Worm (Caenorhabditis elegans) whole organism, late embryonic: ENCODE data around the gene F26D2.14.

Experiments used
- C08G9.2 ChIP-seq: sonication (generic microtip); optimal IDR thresholded peaks from 2 replicates; lab custom pipeline; 2016; ENCODE audit warnings: mild to moderate bottlenecking, missing genetic modification characterization, moderate library complexity, missing compliant biosample characterization
- C38D4.7 ChIP-seq: fragments of 200-800 bp; sonication (Bioruptor generic); optimal IDR thresholded peaks from 2 replicates; lab custom pipeline; 2018; ENCODE audit warnings: mild to moderate bottlenecking, missing genetic modification characterization, moderate library complexity, missing compliant biosample characterization
- F13H6.1 ChIP-seq: sonication (generic microtip); optimal IDR thresholded peaks from 2 replicates; lab custom pipeline; 2016; ENCODE audit warnings: missing genetic modification characterization, missing compliant biosample characterization
- K02D7.2 ChIP-seq: sonication (generic microtip); optimal IDR thresholded peaks from 2 replicates; lab custom pipeline; 2017; ENCODE audit warnings: mild to moderate bottlenecking, missing genetic modification characterization, missing compliant biosample characterization
- K09A11.1 ChIP-seq: sonication (generic microtip); optimal IDR thresholded peaks from 2 replicates; lab custom pipeline; 2017; ENCODE audit warnings: antibody characterized with exemption, mild to moderate bottlenecking, missing genetic modification characterization, missing compliant biosample characterization; ENCODE audit not compliant: insufficient read depth
- Y22D7AL.16 ChIP-seq: sonication (generic microtip); optimal IDR thresholded peaks from 2 replicates; lab custom pipeline; 2016; ENCODE audit warnings: missing genetic modification characterization, missing compliant biosample characterization
- ceh-18 ChIP-seq: sonication (generic microtip); optimal IDR thresholded peaks from 2 replicates; lab custom pipeline; 2016; ENCODE audit warnings: missing genetic modification characterization, missing compliant biosample characterization
- ceh-19 ChIP-seq: fragments of 200-800 bp; sonication (Bioruptor generic); optimal IDR thresholded peaks from 2 replicates; lab custom pipeline; 2018; ENCODE audit warnings: mild to moderate bottlenecking, missing genetic modification characterization, missing compliant biosample characterization
- ceh-24 ChIP-seq: sonication (generic microtip); optimal IDR thresholded peaks from 2 replicates; lab custom pipeline; 2016; ENCODE audit warnings: mild to moderate bottlenecking, missing genetic modification characterization, missing compliant biosample characterization
- ceh-30 ChIP-seq: fragments of 150-350 bp; optimal IDR thresholded peaks from 2 replicates; lab custom pipeline; 2014; ENCODE audit warnings: missing biosample characterization, missing genetic modification characterization
- ceh-34 ChIP-seq: sonication (generic microtip); optimal IDR thresholded peaks from 2 replicates; lab custom pipeline; 2016; ENCODE audit warnings: mild to moderate bottlenecking, missing genetic modification characterization, missing compliant biosample characterization
- ceh-48 ChIP-seq: sonication (generic microtip); optimal IDR thresholded peaks from 2 replicates; lab custom pipeline; 2016; ENCODE audit warnings: missing genetic modification characterization, inconsistent platforms, missing compliant biosample characterization
- ceh-6 ChIP-seq: fragments of 200-800 bp; sonication (Bioruptor generic); optimal IDR thresholded peaks from 2 replicates; lab custom pipeline; 2018; ENCODE audit warnings: mild to moderate bottlenecking, missing genetic modification characterization, missing compliant biosample characterization
- elt-2 ChIP-seq: sonication (generic microtip); optimal IDR thresholded peaks from 2 replicates; lab custom pipeline; 2016; ENCODE audit warnings: missing genetic modification reagents, missing genetic modification characterization, missing compliant biosample characterization
- eyg-1 ChIP-seq: sonication (generic microtip); optimal IDR thresholded peaks from 2 replicates; lab custom pipeline; 2016; ENCODE audit warnings: missing genotype, missing genetic modification characterization, missing compliant biosample characterization
- fkh-6 ChIP-seq: sonication (generic microtip); optimal IDR thresholded peaks from 2 replicates; lab custom pipeline; 2016; ENCODE audit warnings: missing genetic modification characterization, missing compliant biosample characterization
- gmeb-2 ChIP-seq: sonication (generic microtip); optimal IDR thresholded peaks from 2 replicates; lab custom pipeline; 2016; ENCODE audit warnings: missing genetic modification characterization, inconsistent platforms, missing compliant biosample characterization
- hlh-13 ChIP-seq: fragments of 200-800 bp; sonication (Bioruptor generic); optimal IDR thresholded peaks from 2 replicates; lab custom pipeline; 2018; ENCODE audit warnings: mild to moderate bottlenecking, missing genetic modification characterization, missing compliant biosample characterization
- hlh-15 ChIP-seq: sonication (generic microtip); optimal IDR thresholded peaks from 2 replicates; lab custom pipeline; 2016; ENCODE audit warnings: missing genetic modification characterization, missing compliant biosample characterization
- hlh-8 ChIP-seq: sonication (generic microtip); optimal IDR thresholded peaks from 2 replicates; lab custom pipeline; 2016; ENCODE audit warnings: missing genotype, missing genetic modification characterization, missing compliant biosample characterization
- lin-11 ChIP-seq: fragments of 200-800 bp; sonication (Bioruptor generic); optimal IDR thresholded peaks from 2 replicates; lab custom pipeline; 2018; ENCODE audit warnings: mild to moderate bottlenecking, missing genetic modification characterization, missing compliant biosample characterization
- madf-2 ChIP-seq: sonication (generic microtip); optimal IDR thresholded peaks from 2 replicates; lab custom pipeline; 2017; ENCODE audit warnings: missing genetic modification characterization, missing compliant biosample characterization
- mec-3 ChIP-seq: sonication (generic microtip); optimal IDR thresholded peaks from 2 replicates; lab custom pipeline; 2016; ENCODE audit warnings: borderline replicate concordance, missing genetic modification characterization, missing compliant biosample characterization
- nfya-1 ChIP-seq: sonication (generic microtip); optimal IDR thresholded peaks from 2 replicates; lab custom pipeline; 2017; ENCODE audit warnings: missing genetic modification characterization, mild to moderate bottlenecking, missing compliant biosample characterization, antibody characterized with exemption, moderate library complexity
- nhr-11 ChIP-seq: fragments of 150-350 bp; optimal IDR thresholded peaks from 2 replicates; lab custom pipeline; 2014; ENCODE audit warnings: missing biosample characterization, missing genetic modification characterization
- pag-3 ChIP-seq: sonication (generic microtip); optimal IDR thresholded peaks from 2 replicates; lab custom pipeline; 2016; ENCODE audit warnings: missing compliant biosample characterization, missing genetic modification characterization, borderline replicate concordance
- pax-1 ChIP-seq: fragments of 150-350 bp; optimal IDR thresholded peaks from 2 replicates; lab custom pipeline; 2014; ENCODE audit warnings: missing biosample characterization, missing genetic modification characterization
- pha-2 ChIP-seq: sonication (generic microtip); optimal IDR thresholded peaks from 2 replicates; lab custom pipeline; 2017; ENCODE audit warnings: mild to moderate bottlenecking, missing genetic modification characterization, missing compliant biosample characterization
- pha-4 ChIP-seq: fragments of 150-350 bp; optimal IDR thresholded peaks from 2 replicates; lab custom pipeline; 2018; ENCODE audit warnings: missing biosample characterization, missing genetic modification reagents, missing genetic modification characterization
- rnt-1 ChIP-seq: sonication (generic microtip); optimal IDR thresholded peaks from 2 replicates; lab custom pipeline; 2016; ENCODE audit warnings: missing genetic modification characterization, missing compliant biosample characterization
- sdc-2 ChIP-seq: sonication (generic microtip); optimal IDR thresholded peaks from 2 replicates; lab custom pipeline; 2016; ENCODE audit warnings: missing genotype, missing genetic modification characterization, missing compliant biosample characterization
- syd-9 ChIP-seq: sonication (generic microtip); optimal IDR thresholded peaks from 2 replicates; lab custom pipeline; 2016; ENCODE audit warnings: mild to moderate bottlenecking, missing genetic modification characterization, moderate library complexity, missing compliant biosample characterization
- ttx-3 ChIP-seq: sonication (generic microtip); optimal IDR thresholded peaks from 2 replicates; lab custom pipeline; 2016; ENCODE audit warnings: missing genetic modification reagents, missing genetic modification characterization, missing compliant biosample characterization
- unc-3 ChIP-seq, 2 experiments: fragments of 200-800 bp in 1 of 2; sonication (Bioruptor generic) in 1 of 2; sonication (generic microtip) in 1 of 2; conservative IDR thresholded peaks in 1 of 2; optimal IDR thresholded peaks in 1 of 2; 2 replicates each; pipeline versions ENCODE4 v1.3.6 to Lab custom; 2016 to 2022; ENCODE audit warnings: missing compliant biosample characterization in 2 of 2, missing genetic modification characterization in 2 of 2, missing genetic modification reagents in 1 of 2
- unc-42 ChIP-seq: sonication (generic microtip); optimal IDR thresholded peaks from 2 replicates; lab custom pipeline; 2016; ENCODE audit warnings: missing genotype, missing genetic modification characterization, missing compliant biosample characterization
- unc-55 ChIP-seq: sonication (generic microtip); optimal IDR thresholded peaks from 2 replicates; lab custom pipeline; 2017; ENCODE audit warnings: missing biosample characterization, missing genetic modification reagents, missing genetic modification characterization
- zip-5 ChIP-seq: sonication (generic microtip); optimal IDR thresholded peaks from 2 replicates; lab custom pipeline; 2016; ENCODE audit warnings: missing genetic modification characterization, missing compliant biosample characterization

Gene F26D2.14

ce11 chrV:16407663-16408062 is 28.0 kb upstream of the F26D2.14 start, which contains the start of gene F26D2.3:
Gene F26D2.3 (plus strand): TSS chrV:16407963.
- TF ChIP-seq ceh-6 (GFP tag; lab: Kevin White, UChicago) = no peak
- no peak for TF ChIP-seq pha-2
- no peak for TF ChIP-seq mec-3 (tag; lab: Kevin White, UChicago)
- no peak for TF ChIP-seq unc-55 (GFP tag; lab: Kevin White, UChicago)
- no peak for TF ChIP-seq hlh-8 (tag; lab: Kevin White, UChicago)

- TF ChIP-seq pha-2 (no peak), madf-2 (tag; lab: Kevin White, UChicago) (no peak), hlh-15 (tag; lab: Kevin White, UChicago) (no peak), ceh-48 (no peak), pax-1 (tag; lab: Kevin White, UChicago) (no peak), ceh-34 (tag; lab: Kevin White, UChicago) (no peak), hlh-8 (tag; lab: Kevin White, UChicago) (no peak), zip-5 (no peak), eyg-1 (tag; lab: Kevin White, UChicago) (no peak), unc-55 (GFP tag; lab: Kevin White, UChicago) (no peak), K02D7.2 (no peak), Y22D7AL.16 (no peak), K09A11.1 (tag; lab: Kevin White, UChicago) (no peak), syd-9 (tag; lab: Kevin White, UChicago) (no peak), unc-42 (tag; lab: Kevin White, UChicago) (no peak), pha-4 (no peak), ttx-3 (no peak), unc-3 (GFP tag; conservative IDR thresholded peaks at IDR 0.05; lab: Robert Waterston, UW) (no peak), unc-3 (tag; optimal IDR thresholded peaks at IDR 0.05; lab: Kevin White, UChicago) (no peak), elt-2 (tag; lab: Kevin White, UChicago) (no peak), ceh-18 (tag; lab: Kevin White, UChicago) (no peak)
Measured at ce11 chrV:16410521-16410920, 25.1 kb upstream of the F26D2.14 start, which contains the start of gene srh-145. Gene srh-145 (plus strand): TSS chrV:16410713.

- TF ChIP-seq nfya-1 (tag; lab: Kevin White, UChicago) = no peak
- TF ChIP-seq hlh-15 (tag; lab: Kevin White, UChicago) = no peak
- no peak for TF ChIP-seq gmeb-2
- TF ChIP-seq sdc-2 (tag; lab: Kevin White, UChicago) = no peak
- no peak for TF ChIP-seq hlh-13 (GFP tag; lab: Kevin White, UChicago)
- no peak for TF ChIP-seq unc-42 (tag; lab: Kevin White, UChicago)
- TF ChIP-seq nhr-11 (tag; lab: Kevin White, UChicago) = no peak
- TF ChIP-seq ceh-24 (tag; lab: Kevin White, UChicago) = no peak
- no peak for TF ChIP-seq C08G9.2 (tag; lab: Kevin White, UChicago)
- TF ChIP-seq hlh-8 (tag; lab: Kevin White, UChicago) = no peak
- no peak for TF ChIP-seq pag-3 (tag; lab: Kevin White, UChicago)
Measured at ce11 chrV:16417014-16417413, 18.6 kb upstream of the F26D2.14 start, which contains the start of gene str-55. Gene str-55 (minus strand): TSS chrV:16417114.

ce11 chrV:16419769-16420168 is 15.9 kb upstream of the F26D2.14 start, which contains the start of gene F26D2.16:
Gene F26D2.16 (minus strand): TSS chrV:16419869.
- TF ChIP-seq fkh-6 (tag; lab: Kevin White, UChicago) = no peak
- TF ChIP-seq rnt-1 (tag; lab: Kevin White, UChicago) = no peak
- no peak for TF ChIP-seq eyg-1 (tag; lab: Kevin White, UChicago)
- TF ChIP-seq lin-11 (tag; lab: Kevin White, UChicago) = no peak
- no peak for TF ChIP-seq ceh-30 (tag; lab: Kevin White, UChicago)
- no peak for TF ChIP-seq nhr-11 (tag; lab: Kevin White, UChicago)
- TF ChIP-seq C38D4.7 (GFP tag; lab: Kevin White, UChicago) = no peak
- TF ChIP-seq ceh-19 (GFP tag; lab: Kevin White, UChicago) = no peak
- TF ChIP-seq F13H6.1 = no peak
- TF ChIP-seq, all 69 proteins: peak for 0
